Worm (Caenorhabditis elegans) whole organism, L4 larva: Measurements from ENCODE around the gene F38A1.11.

ENCODE experiments used
- Y5F2A.4 ChIP-seq: fragments of 200-800 bp; sonication (Bioruptor generic); optimal IDR thresholded peaks from 2 replicates; lab custom pipeline; 2018; ENCODE audit warnings: mild to moderate bottlenecking, missing genetic modification characterization, missing compliant biosample characterization
- ZK337.2 ChIP-seq: fragments of 200-800 bp; sonication (Bioruptor generic); IDR thresholded peaks from 2 replicates; pipeline ENCODE4 v1.3.6; 2022; ENCODE audit warnings: missing genetic modification reagents, missing genetic modification characterization, missing compliant biosample characterization
- daf-12 ChIP-seq: fragments of 150-350 bp; optimal IDR thresholded peaks from 2 replicates; lab custom pipeline; 2014; ENCODE audit warnings: missing biosample characterization, missing genetic modification reagents, missing genetic modification characterization
- hmg-1.1 ChIP-seq: fragments of 200-800 bp; sonication (Bioruptor generic); IDR thresholded peaks from 2 replicates; pipeline ENCODE4 v1.3.6; 2022; ENCODE audit warnings: missing genetic modification reagents, missing genetic modification characterization, missing compliant biosample characterization
- lin-38 ChIP-seq: fragments of 200-800 bp; sonication (Bioruptor generic); IDR thresholded peaks from 2 replicates; pipeline ENCODE4 v1.3.6; 2022; ENCODE audit warnings: missing genetic modification reagents, missing genetic modification characterization, missing compliant biosample characterization
- nhr-25 ChIP-seq: sonication (generic microtip); optimal IDR thresholded peaks from 2 replicates; lab custom pipeline; 2017; ENCODE audit warnings: missing genetic modification characterization, mild to moderate bottlenecking, missing compliant biosample characterization, antibody characterized with exemption, moderate library complexity, borderline replicate concordance; ENCODE audit not compliant: insufficient read depth
- nhr-42 ChIP-seq: fragments of 200-800 bp; sonication (Bioruptor generic); IDR thresholded peaks from 2 replicates; pipeline ENCODE4 v1.3.6; 2022; ENCODE audit warnings: missing genetic modification characterization, missing compliant biosample characterization
- skn-1 ChIP-seq: fragments of 150-350 bp; optimal IDR thresholded peaks from 2 replicates; lab custom pipeline; 2014; ENCODE audit warnings: missing biosample characterization, missing genetic modification characterization
- ztf-11 ChIP-seq: fragments of 150-350 bp; optimal IDR thresholded peaks from 2 replicates; lab custom pipeline; 2014; ENCODE audit warnings: missing biosample characterization, missing genetic modification characterization

- TF ChIP-seq hmg-1.1 (GFP tag; lab: Robert Waterston, UW): no peak
- TF ChIP-seq skn-1 (tag; lab: Kevin White, UChicago): no peak
- TF ChIP-seq lin-38 (GFP tag; lab: Robert Waterston, UW): no peak
- no peak for TF ChIP-seq ZK337.2 (GFP tag; lab: Robert Waterston, UW)
- no peak for TF ChIP-seq Y5F2A.4
- TF ChIP-seq daf-12 (tag; lab: Kevin White, UChicago): no peak
- no peak for TF ChIP-seq nhr-42 (GFP tag; lab: Robert Waterston, UW)
- TF ChIP-seq ztf-11 (tag; lab: Kevin White, UChicago): no peak
- no peak for TF ChIP-seq nhr-25
Observed at ce11 chrIV:1277067-1277466, 29.9 kb downstream of the F38A1.11 start.
